Worm (Caenorhabditis elegans): ENCODE measurements around the gene sec-5.

Gene sec-5

DNA sequence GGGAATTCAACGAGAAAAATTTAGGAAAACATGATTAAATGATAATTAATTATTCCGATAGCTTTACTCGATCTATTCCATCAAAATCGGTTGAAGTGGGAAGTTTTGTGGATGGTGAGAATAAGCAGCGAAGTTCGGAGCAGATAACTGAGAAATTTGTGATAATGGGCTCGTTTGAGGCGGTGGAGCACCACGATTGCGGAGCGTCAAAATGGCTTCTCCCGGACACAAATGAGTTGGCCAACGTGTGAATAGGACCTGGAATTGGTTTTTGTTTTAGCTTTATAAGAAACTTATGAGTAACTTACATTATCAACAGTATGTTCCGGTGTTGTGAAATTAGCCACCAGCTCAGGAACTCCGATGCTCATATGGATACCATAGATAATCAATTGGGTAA lies 1.9 kb upstream of the sec-5 start:
- TF ChIP-seq nhr-237 (tag; optimal IDR thresholded peaks at IDR 0.05) (no peak), mab-5 (tag; optimal IDR thresholded peaks at IDR 0.05) (no peak), nhr-11 (tag; optimal IDR thresholded peaks at IDR 0.05) (no peak), alr-1 (tag; optimal IDR thresholded peaks at IDR 0.05) (no peak), skn-1 (tag; optimal IDR thresholded peaks at IDR 0.05) (no peak), gmeb-1 (tag; optimal IDR thresholded peaks at IDR 0.05) (no peak), elt-3 (tag; optimal IDR thresholded peaks at IDR 0.05) (no peak), nhr-10 (tag; optimal IDR thresholded peaks at IDR 0.05) (no peak), sma-3 (GFP tag; optimal IDR thresholded peaks at IDR 0.05) (no peak), C34F6.9 (tag; optimal IDR thresholded peaks at IDR 0.05) (no peak), nhr-129 (tag; optimal IDR thresholded peaks at IDR 0.05) (no peak), zag-1 (tag; optimal IDR thresholded peaks at IDR 0.05) (no peak), sem-4 (tag; optimal IDR thresholded peaks at IDR 0.05) (no peak), snpc-4 (tag; optimal IDR thresholded peaks at IDR 0.05) (no peak), ceh-82 (tag; optimal IDR thresholded peaks at IDR 0.05) (no peak), nhr-77 (tag; optimal IDR thresholded peaks at IDR 0.05) (no peak), aly-2 (tag; optimal IDR thresholded peaks at IDR 0.05) (no peak), ztf-4 (tag; optimal IDR thresholded peaks at IDR 0.05) (no peak), sma-9 (GFP tag; optimal IDR thresholded peaks at IDR 0.05) (no peak), sma-9 (tag; optimal IDR thresholded peaks at IDR 0.05) (no peak), peb-1 (tag; optimal IDR thresholded peaks at IDR 0.05) (no peak)

- TF ChIP-seq F13H6.1 (tag; optimal IDR thresholded peaks at IDR 0.05) (no peak), lsy-2 (tag; optimal IDR thresholded peaks at IDR 0.05) (no peak), ZK546.5 (tag; optimal IDR thresholded peaks at IDR 0.05) (no peak), nhr-6 (tag; optimal IDR thresholded peaks at IDR 0.05) (no peak), egl-27 (tag; optimal IDR thresholded peaks at IDR 0.05) (no peak), nhr-10 (tag; optimal IDR thresholded peaks at IDR 0.05) (no peak), snpc-4 (tag; optimal IDR thresholded peaks at IDR 0.05) (no peak), alr-1 (tag; optimal IDR thresholded peaks at IDR 0.05) (no peak)
These were observed 429 bp downstream of the sec-5 start for ce11 chrII:9176523-9176922.

DNA sequence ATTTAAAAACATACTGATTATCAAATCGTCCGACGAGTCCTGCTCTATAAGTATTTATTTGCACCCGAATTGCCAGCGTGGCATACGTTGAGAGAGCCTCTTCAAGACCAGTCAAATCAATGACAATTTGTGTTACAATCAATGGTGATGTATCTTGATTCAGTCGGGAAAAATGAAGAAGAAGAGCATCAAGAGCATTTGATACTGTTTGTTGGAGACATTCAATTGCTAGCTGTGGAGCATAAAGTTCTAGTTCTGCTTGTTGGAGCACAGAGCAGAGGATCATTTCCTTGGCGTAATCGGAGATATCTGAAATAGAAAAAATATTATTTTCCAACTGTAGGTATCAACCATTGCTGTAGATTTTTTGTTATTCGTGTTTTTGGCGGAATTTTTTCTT lies 3.5 kb downstream of the sec-5 start:
- no peak for TF ChIP-seq nhr-77 (tag; optimal IDR thresholded peaks at IDR 0.05)
- TF ChIP-seq unc-39 (tag; optimal IDR thresholded peaks at IDR 0.05): no peak
- no peak for TF ChIP-seq dmd-4 (tag; optimal IDR thresholded peaks at IDR 0.05)
- TF ChIP-seq sma-9 (GFP tag; optimal IDR thresholded peaks at IDR 0.05): no peak
- TF ChIP-seq sma-9 (tag; optimal IDR thresholded peaks at IDR 0.05): no peak
- TF ChIP-seq zag-1 (tag; optimal IDR thresholded peaks at IDR 0.05): no peak
- TF ChIP-seq nhr-21 (tag; optimal IDR thresholded peaks at IDR 0.05): no peak
- no peak for TF ChIP-seq crh-2 (tag; optimal IDR thresholded peaks at IDR 0.05)
- TF ChIP-seq alr-1 (tag; optimal IDR thresholded peaks at IDR 0.05): no peak
- TF ChIP-seq mbf-1 (tag; optimal IDR thresholded peaks at IDR 0.05): no peak

DNA sequence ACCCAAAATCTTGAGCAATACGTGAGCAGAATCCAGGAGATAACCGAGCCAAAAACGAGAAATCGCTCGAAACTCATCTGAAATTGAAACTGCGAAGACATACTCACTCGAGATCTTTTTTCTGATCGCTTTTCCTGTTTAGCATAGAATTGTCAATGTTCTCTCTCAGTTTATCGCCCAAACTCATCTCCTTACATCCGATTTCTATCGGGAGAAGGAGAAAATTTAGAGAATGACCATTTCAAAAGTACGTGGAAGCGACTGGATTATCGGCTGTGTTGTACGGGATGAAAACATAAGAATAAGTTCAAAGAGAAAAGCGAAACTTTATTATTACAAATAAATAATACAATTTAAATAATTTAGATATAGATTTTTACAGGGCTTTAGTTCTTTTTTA lies 4.1 kb downstream of the sec-5 start, which contains the start of gene T23G7.2:
T23G7.2 (minus strand) TSS at position 101 of the 400 bp plus-strand sequence.
- TF ChIP-seq lin-39 (tag; optimal IDR thresholded peaks at IDR 0.05): no peak

ce11 chrII:9171466-9172187 lies 5.3 kb downstream of the sec-5 start:
- TF ChIP-seq gmeb-1 (tag; optimal IDR thresholded peaks at IDR 0.05) (no peak), unc-55 (GFP tag; optimal IDR thresholded peaks at IDR 0.05) (no peak), sem-4 (tag; optimal IDR thresholded peaks at IDR 0.05) (no peak), unc-39 (tag; optimal IDR thresholded peaks at IDR 0.05) (no peak), ztf-4 (tag; optimal IDR thresholded peaks at IDR 0.05) (no peak), peb-1 (tag; optimal IDR thresholded peaks at IDR 0.05) (no peak), alr-1 (tag; optimal IDR thresholded peaks at IDR 0.05) (no peak), egl-27 (tag; optimal IDR thresholded peaks at IDR 0.05) (no peak), Y55F3AM.14 (GFP tag; optimal IDR thresholded peaks at IDR 0.05) (no peak), F13H6.1 (tag; optimal IDR thresholded peaks at IDR 0.05) (no peak)

All from whole organism, L2 larva.